Worm (Caenorhabditis elegans) whole organism, L1 larva: Measurements from ENCODE around the gene pola-1.

Experiments used
- C16A3.4 ChIP-seq: fragments of 150-350 bp; optimal IDR thresholded peaks from 2 replicates; lab custom pipeline; 2014; ENCODE audit warnings: missing biosample characterization, missing genetic modification characterization
- F16B12.6 ChIP-seq: fragments of 150-350 bp; optimal IDR thresholded peaks from 2 replicates; lab custom pipeline; 2014; ENCODE audit warnings: missing biosample characterization, missing genetic modification characterization
- Y116A8C.19 ChIP-seq: sonication (generic microtip); optimal IDR thresholded peaks from 2 replicates; lab custom pipeline; 2016; ENCODE audit warnings: missing compliant biosample characterization, missing genetic modification characterization, borderline replicate concordance
- aha-1 ChIP-seq: fragments of 150-350 bp; optimal IDR thresholded peaks from 2 replicates; lab custom pipeline; 2014; ENCODE audit warnings: missing biosample characterization, missing genetic modification characterization
- alr-1 ChIP-seq: fragments of 200-800 bp; sonication (Bioruptor generic); optimal IDR thresholded peaks from 2 replicates; lab custom pipeline; 2018; ENCODE audit warnings: borderline replicate concordance, mild to moderate bottlenecking, missing genetic modification characterization, missing compliant biosample characterization
- aly-2 ChIP-seq: fragments of 150-350 bp; optimal IDR thresholded peaks from 2 replicates; lab custom pipeline; 2014; ENCODE audit warnings: missing biosample characterization, missing genetic modification characterization
- blmp-1 ChIP-seq: fragments of 150-350 bp; optimal IDR thresholded peaks from 2 replicates; lab custom pipeline; 2014; ENCODE audit warnings: missing biosample characterization, missing genetic modification characterization
- ceh-63 ChIP-seq: fragments of 200-800 bp; sonication (Bioruptor generic); optimal IDR thresholded peaks from 2 replicates; lab custom pipeline; 2018; ENCODE audit warnings: mild to moderate bottlenecking, missing genetic modification characterization, missing compliant biosample characterization
- ceh-82 ChIP-seq, 3 experiments: fragments of 150-350 bp in 1 of 3; sonication (generic microtip) in 2 of 3; optimal IDR thresholded peaks; 2 replicates each; lab custom pipeline; 2014 to 2017; ENCODE audit warnings: missing biosample characterization in 3 of 3, missing genetic modification characterization in 3 of 3
- ceh-90 ChIP-seq: sonication (generic microtip); optimal IDR thresholded peaks from 2 replicates; lab custom pipeline; 2016; ENCODE audit warnings: missing genetic modification characterization, missing compliant biosample characterization
- efl-3 ChIP-seq: fragments of 200-800 bp; sonication (Bioruptor generic); optimal IDR thresholded peaks from 2 replicates; lab custom pipeline; 2018; ENCODE audit warnings: mild to moderate bottlenecking, missing genetic modification characterization, missing compliant biosample characterization
- egl-13 ChIP-seq: sonication (generic microtip); optimal IDR thresholded peaks from 2 replicates; lab custom pipeline; 2016; ENCODE audit warnings: missing genotype, missing genetic modification reagents, missing genetic modification characterization, missing compliant biosample characterization
- elt-3 ChIP-seq, 6 experiments: fragments of 150-350 bp in 1 of 6; sonication (generic microtip); optimal IDR thresholded peaks; 2 replicates each; lab custom pipeline; 2017 to 2018; ENCODE audit warnings: missing biosample characterization in 6 of 6, missing genetic modification characterization in 6 of 6, inconsistent platforms in 1 of 6
- fkh-4 ChIP-seq: sonication (generic microtip); optimal IDR thresholded peaks from 2 replicates; lab custom pipeline; 2016; ENCODE audit warnings: missing compliant biosample characterization, missing genetic modification characterization, borderline replicate concordance
- grh-1 ChIP-seq: fragments of 200-800 bp; sonication (Bioruptor generic); IDR thresholded peaks from 2 replicates; pipeline ENCODE4 v1.3.6; 2022; ENCODE audit warnings: missing genetic modification reagents, missing genetic modification characterization, missing compliant biosample characterization
- irx-1 ChIP-seq: sonication (generic microtip); optimal IDR thresholded peaks from 2 replicates; lab custom pipeline; 2016; ENCODE audit warnings: missing genetic modification characterization, missing compliant biosample characterization
- isw-1 ChIP-seq: fragments of 200-800 bp; sonication (Bioruptor generic); IDR thresholded peaks from 2 replicates; pipeline ENCODE4 v1.3.6; 2022; ENCODE audit warnings: missing genetic modification characterization, missing compliant biosample characterization
- jun-1 ChIP-seq: fragments of 150-350 bp; optimal IDR thresholded peaks from 2 replicates; lab custom pipeline; 2014; ENCODE audit warnings: missing biosample characterization, missing genetic modification reagents, missing genetic modification characterization
- lin-13 ChIP-seq: fragments of 150-350 bp; optimal IDR thresholded peaks from 2 replicates; lab custom pipeline; 2014; ENCODE audit warnings: missing biosample characterization, missing genetic modification reagents, missing genetic modification characterization
- lin-14 ChIP-seq: fragments of 200-800 bp; sonication (Bioruptor generic); optimal IDR thresholded peaks from 2 replicates; lab custom pipeline; 2018; ENCODE audit warnings: mild to moderate bottlenecking, missing genetic modification characterization, moderate library complexity, missing compliant biosample characterization
- lin-35 ChIP-seq, 2 experiments: fragments of 150-350 bp; optimal IDR thresholded peaks; 2 replicates each; lab custom pipeline; 2014; ENCODE audit warnings: missing biosample characterization in 2 of 2, missing genetic modification characterization in 2 of 2, missing genetic modification reagents in 2 of 2
- lin-39 ChIP-seq: fragments of 150-350 bp; optimal IDR thresholded peaks from 2 replicates; lab custom pipeline; 2014; ENCODE audit warnings: missing biosample characterization, missing genetic modification reagents, missing genetic modification characterization
- lsy-2 ChIP-seq, 2 experiments: fragments of 150-350 bp; optimal IDR thresholded peaks; 2 replicates each; lab custom pipeline; 2014; ENCODE audit warnings: missing biosample characterization in 2 of 2, missing genetic modification characterization in 2 of 2
- mdl-1 ChIP-seq, 2 experiments: fragments of 150-350 bp; optimal IDR thresholded peaks; 2 replicates each; lab custom pipeline; 2014 to 2017; ENCODE audit warnings: missing biosample characterization in 2 of 2, missing genetic modification characterization in 2 of 2, inconsistent platforms in 1 of 2
- nhr-11 ChIP-seq: fragments of 150-350 bp; optimal IDR thresholded peaks from 2 replicates; lab custom pipeline; 2014; ENCODE audit warnings: missing biosample characterization, missing genetic modification characterization
- nhr-20 ChIP-seq: sonication (generic microtip); optimal IDR thresholded peaks from 2 replicates; lab custom pipeline; 2016; ENCODE audit warnings: mild to moderate bottlenecking, missing genetic modification characterization, missing compliant biosample characterization
- nhr-237 ChIP-seq: fragments of 150-350 bp; optimal IDR thresholded peaks from 2 replicates; lab custom pipeline; 2014; ENCODE audit warnings: missing biosample characterization, missing genetic modification characterization
- nhr-28 ChIP-seq: fragments of 150-350 bp; optimal IDR thresholded peaks from 2 replicates; lab custom pipeline; 2014; ENCODE audit warnings: missing biosample characterization, missing genetic modification characterization
- nhr-77 ChIP-seq: fragments of 150-350 bp; optimal IDR thresholded peaks from 2 replicates; lab custom pipeline; 2014; ENCODE audit warnings: missing biosample characterization, missing genetic modification characterization
- nhr-90 ChIP-seq: sonication (generic microtip); optimal IDR thresholded peaks from 2 replicates; lab custom pipeline; 2016; ENCODE audit warnings: mild to moderate bottlenecking, missing genetic modification characterization, missing compliant biosample characterization; ENCODE audit not compliant: poor library complexity
- pag-3 ChIP-seq: sonication (generic microtip); optimal IDR thresholded peaks from 2 replicates; lab custom pipeline; 2017; ENCODE audit warnings: missing genetic modification characterization, mild to moderate bottlenecking, missing compliant biosample characterization, antibody characterized with exemption, borderline replicate concordance; ENCODE audit not compliant: insufficient read depth
- snu-23 ChIP-seq: sonication (generic microtip); optimal IDR thresholded peaks from 2 replicates; lab custom pipeline; 2016; ENCODE audit warnings: missing genetic modification characterization, missing compliant biosample characterization
- sox-4 ChIP-seq: sonication (generic microtip); optimal IDR thresholded peaks from 2 replicates; lab custom pipeline; 2016; ENCODE audit warnings: missing genetic modification characterization, missing compliant biosample characterization
- sup-37 ChIP-seq: fragments of 200-800 bp; sonication (Bioruptor generic); optimal IDR thresholded peaks from 2 replicates; lab custom pipeline; 2018; ENCODE audit warnings: mild to moderate bottlenecking, missing genetic modification characterization, missing compliant biosample characterization
- unc-30 ChIP-seq: sonication (generic microtip); optimal IDR thresholded peaks from 2 replicates; lab custom pipeline; 2017; ENCODE audit warnings: missing biosample characterization, missing genetic modification characterization
- unc-86 ChIP-seq: sonication (generic microtip); optimal IDR thresholded peaks from 2 replicates; lab custom pipeline; 2016; ENCODE audit warnings: missing genetic modification characterization, missing compliant biosample characterization
- zag-1 ChIP-seq: fragments of 150-350 bp; optimal IDR thresholded peaks from 2 replicates; lab custom pipeline; 2014; ENCODE audit warnings: missing biosample characterization, missing genetic modification characterization
- zip-4 ChIP-seq: fragments of 200-800 bp; sonication (Bioruptor generic); optimal IDR thresholded peaks from 2 replicates; lab custom pipeline; 2018; ENCODE audit warnings: mild to moderate bottlenecking, missing genetic modification characterization, moderate library complexity, missing compliant biosample characterization
- ztf-11 ChIP-seq, 2 experiments: sonication (generic microtip); optimal IDR thresholded peaks; 2 replicates each; lab custom pipeline; 2016 to 2017; ENCODE audit warnings: missing genetic modification characterization in 2 of 2, missing biosample characterization in 1 of 2, missing compliant biosample characterization in 1 of 2
- ztf-4 ChIP-seq: fragments of 150-350 bp; optimal IDR thresholded peaks from 2 replicates; lab custom pipeline; 2014; ENCODE audit warnings: missing biosample characterization, missing genetic modification characterization

Gene pola-1

DNA sequence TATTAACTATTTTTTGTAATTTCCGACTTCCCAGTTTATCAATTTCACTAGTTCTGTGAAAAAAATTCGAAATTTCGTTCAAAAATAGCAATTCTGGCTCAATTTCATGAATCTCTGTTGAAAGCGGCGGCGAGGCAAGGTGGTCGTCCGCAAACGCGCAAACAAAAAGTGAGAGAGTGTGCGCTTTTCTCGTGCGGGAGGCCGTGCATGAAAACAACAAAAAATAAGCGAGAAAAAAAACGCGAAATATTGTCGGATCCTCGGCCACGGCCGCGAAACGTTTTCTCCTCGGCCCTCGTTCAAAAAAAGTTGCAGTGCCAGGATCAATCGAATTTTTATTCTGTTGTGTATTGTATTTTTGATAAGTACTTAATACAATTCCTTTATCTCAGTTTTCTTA, 29.5 kb upstream of the pola-1 start (continued):
- TF ChIP-seq irx-1 (tag; lab: Kevin White, UChicago) (peak; percentile 67), C16A3.4 (tag; lab: Kevin White, UChicago) (no peak), fkh-4 (tag; lab: Kevin White, UChicago) (peak; percentile 33), ztf-11 (tag; optimal IDR thresholded peaks at IDR 0.05; lab: Kevin White, UChicago) (peak in 1 of 2 experiments; percentile 71), jun-1 (no peak), F16B12.6 (tag; lab: Kevin White, UChicago) (no peak), isw-1 (GFP tag; lab: Robert Waterston, UW) (peak; percentile 59), mdl-1 (tag; optimal IDR thresholded peaks at IDR 0.05; lab: Kevin White, UChicago) (no peak), efl-3 (GFP tag; lab: Kevin White, UChicago) (no peak), lin-35 (GFP tag; optimal IDR thresholded peaks at IDR 0.05; lab: Kevin White, UChicago) (peak; percentile 32 to 59), grh-1 (GFP tag; lab: Robert Waterston, UW) (peak; percentile 59), aha-1 (tag; lab: Kevin White, UChicago) (no peak), elt-3 (tag; optimal IDR thresholded peaks at IDR 0.05; lab: Kevin White, UChicago) (no peak), lin-14 (GFP tag; lab: Kevin White, UChicago) (peak; percentile 77), lsy-2 (tag; optimal IDR thresholded peaks at IDR 0.05; lab: Kevin White, UChicago) (peak; percentile 38 to 43), nhr-90 (tag; lab: Kevin White, UChicago) (peak; percentile 77), Y116A8C.19 (no peak), snu-23 (GFP tag; lab: Kevin White, UChicago) (peak; percentile 61), nhr-237 (no peak), sox-4 (tag; lab: Kevin White, UChicago) (peak; percentile 57), nhr-77 (tag; lab: Kevin White, UChicago) (peak; percentile 5), pag-3 (tag; lab: Kevin White, UChicago) (no peak), ceh-82 (tag; optimal IDR thresholded peaks at IDR 0.05; lab: Kevin White, UChicago) (peak; percentile 10 to 29 (median 14)), blmp-1 (no peak), ceh-90 (peak; percentile 75), zip-4 (peak; percentile 46), ceh-63 (GFP tag; lab: Kevin White, UChicago) (no peak), aly-2 (tag; lab: Kevin White, UChicago) (no peak), lin-13 (no peak), nhr-28 (tag; lab: Kevin White, UChicago) (no peak)

- TF ChIP-seq egl-13 (no peak), unc-30 (tag; lab: Kevin White, UChicago) (no peak), unc-86 (tag; lab: Kevin White, UChicago) (no peak), pag-3 (tag; lab: Kevin White, UChicago) (no peak), nhr-11 (tag; lab: Kevin White, UChicago) (no peak), nhr-20 (tag; lab: Kevin White, UChicago) (no peak), C16A3.4 (tag; lab: Kevin White, UChicago) (no peak), Y116A8C.19 (no peak), ztf-4 (tag; lab: Kevin White, UChicago) (no peak), jun-1 (no peak), sup-37 (GFP tag; lab: Kevin White, UChicago) (no peak)
Measured at ce11 chrIII:11113845-11114244, 28.4 kb upstream of the pola-1 start.

DNA sequence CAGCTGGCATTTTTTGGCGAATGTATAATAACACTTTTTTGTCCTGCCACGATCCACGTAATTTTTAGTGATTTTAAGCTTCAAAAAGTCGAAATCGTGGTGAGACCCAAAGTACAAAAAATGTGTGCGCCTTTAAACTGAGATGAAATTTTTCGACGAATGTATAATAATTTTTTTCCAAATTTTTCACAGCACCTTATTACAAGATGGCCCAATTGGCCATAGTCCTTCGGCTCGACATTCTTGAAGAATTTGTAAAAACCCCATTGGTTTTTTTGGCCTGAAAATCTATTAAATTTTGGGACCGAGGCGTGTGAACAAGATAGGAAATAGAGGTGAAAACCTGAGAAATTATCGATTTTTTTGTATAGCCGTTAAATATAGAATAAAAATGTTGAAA, 26.3 kb upstream of the pola-1 start:
- TF ChIP-seq lin-39 (tag; lab: Kevin White, UChicago) (no peak), egl-13 (no peak), alr-1 (tag; lab: Kevin White, UChicago) (peak; percentile 82), zag-1 (no peak)
